Worm (Caenorhabditis elegans) whole organism, young adult: ENCODE measurements around the gene gpx-7.

Experiments
- F39B2.1 ChIP-seq: fragments of 200-800 bp; sonication (Bioruptor generic); IDR thresholded peaks from 2 replicates; pipeline ENCODE4 v1.3.6; 2022; ENCODE audit warnings: missing genetic modification reagents, missing genetic modification characterization, missing compliant biosample characterization
- F55B11.4 ChIP-seq: sonication (generic microtip); optimal IDR thresholded peaks from 2 replicates; lab custom pipeline; 2016; ENCODE audit warnings: missing compliant biosample characterization, missing genetic modification characterization, borderline replicate concordance; ENCODE audit not compliant: insufficient read depth
- K12H6.12 ChIP-seq: fragments of 200-800 bp; sonication (Bioruptor generic); optimal IDR thresholded peaks from 2 replicates; lab custom pipeline; 2018; ENCODE audit warnings: mild to moderate bottlenecking, missing genetic modification characterization, missing compliant biosample characterization
- Y53F4B.3 ChIP-seq: fragments of 200-800 bp; sonication (Bioruptor generic); IDR thresholded peaks from 2 replicates; pipeline ENCODE4 v1.3.6; 2022; ENCODE audit warnings: missing genetic modification reagents, missing genetic modification characterization, missing compliant biosample characterization
- Y53G8AR.9 ChIP-seq: fragments of 200-800 bp; sonication (Bioruptor generic); conservative IDR thresholded peaks from 2 replicates; pipeline ENCODE4 v1.3.6; 2022; ENCODE audit warnings: missing genetic modification reagents, missing genetic modification characterization, missing compliant biosample characterization
- attf-3 ChIP-seq: fragments of 200-800 bp; sonication (Bioruptor generic); conservative IDR thresholded peaks from 2 replicates; pipeline ENCODE4 v1.3.6; 2022; ENCODE audit warnings: missing genetic modification reagents, missing genetic modification characterization, missing compliant biosample characterization
- cebp-1 ChIP-seq, 2 experiments: fragments of 200-800 bp in 1 of 2; sonication (Bioruptor generic) in 1 of 2; sonication (generic microtip) in 1 of 2; IDR thresholded peaks in 1 of 2; optimal IDR thresholded peaks in 1 of 2; 2 replicates each; pipeline versions ENCODE4 v1.3.6 to Lab custom; 2017 to 2022; ENCODE audit warnings: missing compliant biosample characterization in 2 of 2, missing genetic modification characterization in 2 of 2, mild to moderate bottlenecking in 1 of 2, missing genetic modification reagents in 1 of 2, moderate library complexity in 1 of 2
- cebp-2 ChIP-seq: fragments of 200-800 bp; sonication (Bioruptor generic); IDR thresholded peaks from 2 replicates; pipeline ENCODE4 v1.3.6; 2022; ENCODE audit warnings: missing genetic modification characterization, missing compliant biosample characterization
- chd-7 ChIP-seq: sonication (generic microtip); optimal IDR thresholded peaks from 2 replicates; lab custom pipeline; 2016; ENCODE audit warnings: mild to moderate bottlenecking, missing genetic modification characterization, moderate library complexity, missing compliant biosample characterization
- die-1 ChIP-seq: sonication (generic microtip); optimal IDR thresholded peaks from 2 replicates; lab custom pipeline; 2016; ENCODE audit warnings: missing genotype, mild to moderate bottlenecking, missing genetic modification characterization, missing compliant biosample characterization
- dox-1 ChIP-seq: fragments of 200-800 bp; sonication (Bioruptor generic); IDR thresholded peaks from 2 replicates; pipeline ENCODE4 v1.3.6; 2022; ENCODE audit warnings: missing genetic modification reagents, missing genetic modification characterization, missing compliant biosample characterization
- efl-1 ChIP-seq: fragments of 150-350 bp; optimal IDR thresholded peaks from 2 replicates; lab custom pipeline; 2014; ENCODE audit warnings: missing biosample characterization, missing genetic modification reagents, missing genetic modification characterization
- egrh-3 ChIP-seq: fragments of 200-800 bp; sonication (Bioruptor generic); IDR thresholded peaks from 2 replicates; pipeline ENCODE4 v1.3.6; 2022; ENCODE audit warnings: missing genetic modification reagents, missing genetic modification characterization, missing compliant biosample characterization
- him-1 ChIP-seq: sonication (generic microtip); optimal IDR thresholded peaks from 2 replicates; lab custom pipeline; 2016; ENCODE audit warnings: missing genotype, missing genetic modification reagents, missing genetic modification characterization, missing compliant biosample characterization
- hmg-1.2 ChIP-seq: fragments of 200-800 bp; sonication (Bioruptor generic); IDR thresholded peaks from 2 replicates; pipeline ENCODE4 v1.3.6; 2022; ENCODE audit warnings: missing genetic modification reagents, missing genetic modification characterization, missing compliant biosample characterization
- hsf-1 ChIP-seq: fragments of 200-800 bp; sonication (Bioruptor generic); IDR thresholded peaks from 2 replicates; pipeline ENCODE4 v1.3.6; 2022; ENCODE audit warnings: missing genetic modification reagents, missing genetic modification characterization, missing compliant biosample characterization
- let-526 ChIP-seq: fragments of 200-800 bp; sonication (Bioruptor generic); IDR thresholded peaks from 2 replicates; pipeline ENCODE4 v1.3.6; 2022; ENCODE audit warnings: missing genetic modification reagents, missing genetic modification characterization, missing compliant biosample characterization
- let-607 ChIP-seq, 2 experiments: fragments of 200-800 bp in 1 of 2; sonication (Bioruptor generic) in 1 of 2; sonication (generic microtip) in 1 of 2; optimal IDR thresholded peaks; 2 replicates each; lab custom pipeline; 2016 to 2018; ENCODE audit warnings: mild to moderate bottlenecking in 2 of 2, missing compliant biosample characterization in 2 of 2, missing genetic modification characterization in 2 of 2, moderate library complexity in 2 of 2, missing genotype in 1 of 2
- mel-28 ChIP-seq: sonication (generic microtip); optimal IDR thresholded peaks from 2 replicates; lab custom pipeline; 2016; ENCODE audit warnings: borderline replicate concordance, mild to moderate bottlenecking, missing genetic modification characterization, missing compliant biosample characterization
- nfyb-1 ChIP-seq: fragments of 200-800 bp; sonication (Bioruptor generic); IDR thresholded peaks from 2 replicates; pipeline ENCODE4 v1.3.6; 2022; ENCODE audit warnings: missing genetic modification reagents, missing genetic modification characterization, missing compliant biosample characterization
- nhr-120 ChIP-seq: fragments of 200-800 bp; sonication (Bioruptor generic); IDR thresholded peaks from 2 replicates; pipeline ENCODE4 v1.3.6; 2022; ENCODE audit warnings: missing genetic modification characterization, missing compliant biosample characterization
- nhr-80 ChIP-seq: sonication (generic microtip); optimal IDR thresholded peaks from 2 replicates; lab custom pipeline; 2016; ENCODE audit warnings: missing genetic modification characterization, missing compliant biosample characterization
- rcor-1 ChIP-seq: fragments of 200-800 bp; sonication (Bioruptor generic); IDR thresholded peaks from 2 replicates; pipeline ENCODE4 v1.3.6; 2022; ENCODE audit warnings: missing genetic modification reagents, missing genetic modification characterization, missing compliant biosample characterization
- snpc-1.3 ChIP-seq: sonication (generic microtip); optimal IDR thresholded peaks from 2 replicates; lab custom pipeline; 2017; ENCODE audit warnings: missing genetic modification characterization, mild to moderate bottlenecking, missing compliant biosample characterization, antibody characterized with exemption, moderate library complexity, missing genotype, missing genetic modification reagents; ENCODE audit not compliant: insufficient read depth
- snpc-4 ChIP-seq, 5 experiments: fragments of 150-350 bp in 1 of 5; sonication (generic microtip) in 4 of 5; optimal IDR thresholded peaks; 2 replicates each; lab custom pipeline; 2014 to 2018; ENCODE audit warnings: missing genetic modification characterization in 5 of 5, missing biosample characterization in 3 of 5, antibody characterized with exemption in 2 of 5, mild to moderate bottlenecking in 2 of 5, missing compliant biosample characterization in 2 of 5, missing genotype in 2 of 5, moderate library complexity in 2 of 5, missing genetic modification reagents in 1 of 5
- somi-1 ChIP-seq: fragments of 200-800 bp; sonication (Bioruptor generic); optimal IDR thresholded peaks from 2 replicates; lab custom pipeline; 2018; ENCODE audit warnings: mild to moderate bottlenecking, missing genetic modification characterization, missing compliant biosample characterization
- sptf-2 ChIP-seq: fragments of 200-800 bp; sonication (Bioruptor generic); optimal IDR thresholded peaks from 2 replicates; lab custom pipeline; 2018; ENCODE audit warnings: mild to moderate bottlenecking, missing genetic modification characterization, missing compliant biosample characterization
- tbp1 ChIP-seq: fragments of 200-800 bp; sonication (Bioruptor generic); optimal IDR thresholded peaks from 2 replicates; lab custom pipeline; 2018; ENCODE audit warnings: mild to moderate bottlenecking, missing genetic modification characterization, missing compliant biosample characterization
- xnd-1 ChIP-seq: sonication (generic microtip); optimal IDR thresholded peaks from 2 replicates; lab custom pipeline; 2016; ENCODE audit warnings: missing genotype, missing genetic modification reagents, missing genetic modification characterization, missing compliant biosample characterization
- zfh-2 ChIP-seq: fragments of 200-800 bp; sonication (Bioruptor generic); conservative IDR thresholded peaks from 2 replicates; pipeline ENCODE4 v1.3.6; 2022; ENCODE audit warnings: missing genetic modification reagents, missing genetic modification characterization, missing compliant biosample characterization
- ztf-26 ChIP-seq: sonication (generic microtip); optimal IDR thresholded peaks from 2 replicates; lab custom pipeline; 2017; ENCODE audit warnings: missing genetic modification characterization, missing compliant biosample characterization
- ztf-6 ChIP-seq: fragments of 200-800 bp; sonication (Bioruptor generic); IDR thresholded peaks from 2 replicates; pipeline ENCODE4 v1.3.6; 2022; ENCODE audit warnings: missing genetic modification reagents, missing genetic modification characterization, missing compliant biosample characterization

gpx-7 gene

ce11 chrX:7817555-7817954 is 18.0 kb upstream of the gpx-7 start:
- TF ChIP-seq Y53F4B.3 (GFP tag; lab: Robert Waterston, UW) (no peak), sptf-2 (GFP tag; lab: Kevin White, UChicago) (no peak), K12H6.12 (tag; lab: Kevin White, UChicago) (no peak), nhr-120 (GFP tag; lab: Robert Waterston, UW) (no peak), snpc-4 (GFP tag; optimal IDR thresholded peaks at IDR 0.05; lab: Kevin White, UChicago) (no peak), snpc-4 (tag; optimal IDR thresholded peaks at IDR 0.05; lab: Kevin White, UChicago) (no peak), him-1 (tag; lab: Kevin White, UChicago) (no peak), ztf-6 (no peak), chd-7 (tag; lab: Kevin White, UChicago) (no peak), snpc-1.3 (tag; lab: Kevin White, UChicago) (no peak), let-607 (tag; optimal IDR thresholded peaks at IDR 0.05; lab: Kevin White, UChicago) (no peak), rcor-1 (GFP tag; lab: Robert Waterston, UW) (no peak), F39B2.1 (no peak)

ce11 chrX:7816434-7816974 is 16.9 kb upstream of the gpx-7 start, which contains the start of the genes sek-1 and R03G5.6:
TSS of gene sek-1 (plus strand) at chrX:7816734.
TSS of gene R03G5.6 (minus strand) at chrX:7816924.
- no peak for TF ChIP-seq Y53G8AR.9
- TF ChIP-seq nfyb-1 (GFP tag; lab: Robert Waterston, UW) = no peak
- no peak for TF ChIP-seq nhr-120 (GFP tag; lab: Robert Waterston, UW)
- TF ChIP-seq attf-3 (GFP tag; lab: Robert Waterston, UW) = no peak
- no peak for TF ChIP-seq F55B11.4
- no peak for TF ChIP-seq xnd-1
- TF ChIP-seq him-1 (tag; lab: Kevin White, UChicago) = no peak
- TF ChIP-seq hsf-1 (GFP tag; lab: Robert Waterston, UW) = no peak
- no peak for TF ChIP-seq efl-1 (GFP tag; lab: Kevin White, UChicago)
- no peak for TF ChIP-seq die-1 (tag; lab: Kevin White, UChicago)
- no peak for TF ChIP-seq chd-7 (tag; lab: Kevin White, UChicago)
- no peak for TF ChIP-seq mel-28 (tag; lab: Kevin White, UChicago)
- no peak for TF ChIP-seq let-526

ce11 chrX:7815230-7815629 is 15.7 kb upstream of the gpx-7 start:
- TF ChIP-seq somi-1 (GFP tag; lab: Kevin White, UChicago) = no peak
- TF ChIP-seq cebp-1 (GFP tag; IDR thresholded peaks at IDR 0.05; lab: Robert Waterston, UW) = peak; percentile 31; the same call in 1 of the 2 replicates
- TF ChIP-seq cebp-1 (tag; optimal IDR thresholded peaks at IDR 0.05; lab: Kevin White, UChicago) = peak; percentile 83

ce11 chrX:7814747-7815146 is 15.2 kb upstream of the gpx-7 start:
- peak; percentile 57; the same call in 1 of the 2 replicates for TF ChIP-seq hmg-1.2 (GFP tag; lab: Robert Waterston, UW)
- TF ChIP-seq K12H6.12 (tag; lab: Kevin White, UChicago) = no peak
- no peak for TF ChIP-seq ztf-26 (tag; lab: Kevin White, UChicago)
- peak; percentile 56 for TF ChIP-seq zfh-2
- TF ChIP-seq cebp-2 (GFP tag; lab: Robert Waterston, UW) = no peak
- TF ChIP-seq tbp1 (GFP tag; lab: Kevin White, UChicago) = no peak
- TF ChIP-seq let-607 (tag; optimal IDR thresholded peaks at IDR 0.05; lab: Kevin White, UChicago) = no peak
- peak; percentile 74 for TF ChIP-seq egrh-3 (GFP tag; lab: Robert Waterston, UW)
- peak; percentile 55 for TF ChIP-seq dox-1
- 0 out of 2 replicates have a peak, but pooled peaks have one; percentile 38 for TF ChIP-seq let-526
- TF ChIP-seq nhr-80 (tag; lab: Kevin White, UChicago) = peak; percentile 16
- peak; percentile 19 for TF ChIP-seq somi-1 (GFP tag; lab: Kevin White, UChicago)
- TF ChIP-seq, all 124 proteins: peak for 7
